Worm (Caenorhabditis elegans) whole organism, mixed stage, embryonic: ENCODE results near the gene wht-6.

Source experiments
- M03D4.4 ChIP-seq: sonication (generic microtip); optimal IDR thresholded peaks from 2 replicates; lab custom pipeline; 2017; ENCODE audit warnings: mild to moderate bottlenecking, missing genetic modification characterization, missing compliant biosample characterization
- bed-3 ChIP-seq: fragments of 200-800 bp; sonication (Bioruptor generic); optimal IDR thresholded peaks from 3 replicates; lab custom pipeline; 2018; ENCODE audit warnings: mild to moderate bottlenecking, missing genetic modification characterization, moderate library complexity, missing compliant biosample characterization
- blmp-1 ChIP-seq: fragments of 150-350 bp; optimal IDR thresholded peaks from 2 replicates; lab custom pipeline; 2014; ENCODE audit warnings: missing biosample characterization, missing genetic modification characterization
- ceh-39 ChIP-seq: fragments of 150-350 bp; optimal IDR thresholded peaks from 2 replicates; lab custom pipeline; 2014; ENCODE audit warnings: missing biosample characterization, missing genetic modification characterization
- ceh-43 ChIP-seq: fragments of 200-800 bp; sonication (Bioruptor generic); optimal IDR thresholded peaks from 2 replicates; lab custom pipeline; 2018; ENCODE audit warnings: mild to moderate bottlenecking, missing genetic modification characterization, moderate library complexity, missing compliant biosample characterization
- ceh-83 ChIP-seq: fragments of 200-800 bp; sonication (Bioruptor generic); optimal IDR thresholded peaks from 2 replicates; lab custom pipeline; 2018; ENCODE audit warnings: mild to moderate bottlenecking, missing genetic modification characterization, missing compliant biosample characterization
- ces-1 ChIP-seq: fragments of 150-350 bp; optimal IDR thresholded peaks from 2 replicates; lab custom pipeline; 2014; ENCODE audit warnings: missing biosample characterization, missing genetic modification reagents, missing genetic modification characterization
- cnd-1 ChIP-seq: fragments of 200-800 bp; sonication (Bioruptor generic); optimal IDR thresholded peaks from 2 replicates; lab custom pipeline; 2018; ENCODE audit warnings: mild to moderate bottlenecking, missing genetic modification characterization, missing compliant biosample characterization
- drap-1 ChIP-seq: fragments of 200-800 bp; sonication (Bioruptor generic); optimal IDR thresholded peaks from 3 replicates; lab custom pipeline; 2018; ENCODE audit warnings: mild to moderate bottlenecking, missing genetic modification characterization, missing compliant biosample characterization
- elt-1 ChIP-seq: sonication (generic microtip); optimal IDR thresholded peaks from 2 replicates; lab custom pipeline; 2017; ENCODE audit warnings: missing genetic modification characterization, mild to moderate bottlenecking, missing compliant biosample characterization, antibody characterized with exemption, moderate library complexity, borderline replicate concordance; ENCODE audit not compliant: insufficient read depth
- elt-3 ChIP-seq: fragments of 150-350 bp; optimal IDR thresholded peaks from 2 replicates; lab custom pipeline; 2014; ENCODE audit warnings: missing biosample characterization, missing genetic modification characterization
- flh-1 ChIP-seq: fragments of 200-800 bp; sonication (Bioruptor generic); optimal IDR thresholded peaks from 2 replicates; lab custom pipeline; 2018; ENCODE audit warnings: mild to moderate bottlenecking, missing genetic modification characterization, moderate library complexity, missing compliant biosample characterization
- ham-2 ChIP-seq: fragments of 200-800 bp; sonication (Bioruptor generic); optimal IDR thresholded peaks from 2 replicates; lab custom pipeline; 2018; ENCODE audit warnings: mild to moderate bottlenecking, missing genetic modification characterization, missing compliant biosample characterization
- hlh-1 ChIP-seq: fragments of 150-350 bp; optimal IDR thresholded peaks from 2 replicates; lab custom pipeline; 2014; ENCODE audit warnings: missing biosample characterization, missing genetic modification reagents, missing genetic modification characterization
- lin-13 ChIP-seq: fragments of 150-350 bp; optimal IDR thresholded peaks from 2 replicates; lab custom pipeline; 2014; ENCODE audit warnings: missing biosample characterization, missing genetic modification characterization
- lin-32 ChIP-seq: fragments of 200-800 bp; sonication (Bioruptor generic); optimal IDR thresholded peaks from 2 replicates; lab custom pipeline; 2018; ENCODE audit warnings: mild to moderate bottlenecking, missing genetic modification characterization, missing compliant biosample characterization
- lsy-2 ChIP-seq: fragments of 150-350 bp; optimal IDR thresholded peaks from 2 replicates; lab custom pipeline; 2014; ENCODE audit warnings: missing biosample characterization, missing genetic modification characterization
- mab-5 ChIP-seq: fragments of 150-350 bp; optimal IDR thresholded peaks from 2 replicates; lab custom pipeline; 2014; ENCODE audit warnings: missing biosample characterization, missing genetic modification characterization
- mep-1 ChIP-seq: fragments of 150-350 bp; optimal IDR thresholded peaks from 2 replicates; lab custom pipeline; 2017; ENCODE audit warnings: missing biosample characterization, missing genetic modification reagents, missing genetic modification characterization, inconsistent platforms
- mls-2 ChIP-seq: sonication (generic microtip); optimal IDR thresholded peaks from 2 replicates; lab custom pipeline; 2016; ENCODE audit warnings: mild to moderate bottlenecking, missing genetic modification characterization, moderate library complexity, missing compliant biosample characterization
- nhr-12 ChIP-seq: fragments of 150-350 bp; optimal IDR thresholded peaks from 2 replicates; lab custom pipeline; 2014; ENCODE audit warnings: missing biosample characterization, missing genetic modification characterization
- nhr-2 ChIP-seq: fragments of 150-350 bp; optimal IDR thresholded peaks from 2 replicates; lab custom pipeline; 2014; ENCODE audit warnings: missing biosample characterization, missing genetic modification characterization
- nhr-237 ChIP-seq: fragments of 150-350 bp; optimal IDR thresholded peaks from 2 replicates; lab custom pipeline; 2014; ENCODE audit warnings: missing biosample characterization, missing genetic modification characterization
- nhr-28 ChIP-seq: fragments of 150-350 bp; optimal IDR thresholded peaks from 2 replicates; lab custom pipeline; 2014; ENCODE audit warnings: missing biosample characterization, missing genetic modification characterization
- pha-4 ChIP-seq: fragments of 150-350 bp; optimal IDR thresholded peaks from 2 replicates; lab custom pipeline; 2018; ENCODE audit warnings: missing biosample characterization, missing genetic modification reagents, missing genetic modification characterization
- sem-2 ChIP-seq: fragments of 200-800 bp; sonication (Bioruptor generic); optimal IDR thresholded peaks from 2 replicates; lab custom pipeline; 2018; ENCODE audit warnings: mild to moderate bottlenecking, missing genetic modification characterization, missing compliant biosample characterization
- snpc-4 ChIP-seq: fragments of 150-350 bp; optimal IDR thresholded peaks from 2 replicates; lab custom pipeline; 2014; ENCODE audit warnings: missing biosample characterization, missing genetic modification characterization
- sptf-1 ChIP-seq: sonication (generic microtip); optimal IDR thresholded peaks from 2 replicates; lab custom pipeline; 2017; ENCODE audit warnings: mild to moderate bottlenecking, missing genetic modification characterization, moderate library complexity, missing compliant biosample characterization
- tbx-8 ChIP-seq: fragments of 200-800 bp; sonication (Bioruptor generic); optimal IDR thresholded peaks from 2 replicates; lab custom pipeline; 2018; ENCODE audit warnings: mild to moderate bottlenecking, missing genetic modification characterization, moderate library complexity, missing compliant biosample characterization
- unc-120 ChIP-seq: sonication (generic microtip); optimal IDR thresholded peaks from 2 replicates; lab custom pipeline; 2017; ENCODE audit warnings: missing genetic modification characterization, missing compliant biosample characterization; ENCODE audit not compliant: poor library complexity, severe bottlenecking
- unc-39 ChIP-seq: fragments of 150-350 bp; optimal IDR thresholded peaks from 2 replicates; lab custom pipeline; 2014; ENCODE audit warnings: missing biosample characterization, missing genetic modification characterization
- unc-62 ChIP-seq: fragments of 150-350 bp; optimal IDR thresholded peaks from 2 replicates; lab custom pipeline; 2014; ENCODE audit warnings: missing biosample characterization, missing genetic modification reagents, missing genetic modification characterization
- zip-8 ChIP-seq: fragments of 150-350 bp; optimal IDR thresholded peaks from 2 replicates; lab custom pipeline; 2014; ENCODE audit warnings: missing biosample characterization, missing genetic modification characterization
- ztf-11 ChIP-seq: fragments of 150-350 bp; optimal IDR thresholded peaks from 2 replicates; lab custom pipeline; 2014; ENCODE audit warnings: missing biosample characterization, missing genetic modification characterization

The wht-6 gene

DNA sequence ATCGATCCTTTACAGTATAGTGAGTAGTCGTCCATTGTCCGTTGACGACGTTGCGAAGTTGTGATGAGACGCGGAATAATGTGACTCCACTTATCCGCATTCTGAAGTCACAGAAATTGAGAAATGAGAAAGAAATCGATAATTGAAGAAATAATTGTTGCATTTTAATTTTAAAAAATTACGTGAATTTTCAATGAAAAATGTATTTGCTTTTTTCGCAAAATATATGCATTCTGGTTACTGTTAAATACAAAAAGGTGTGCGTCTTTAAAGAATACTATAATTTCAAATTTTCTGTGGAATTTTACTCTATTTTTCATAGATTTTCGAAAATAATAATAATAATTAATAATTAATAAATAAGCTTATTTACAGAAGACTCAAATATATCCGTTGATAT lies 24.7 kb upstream of the wht-6 start, which contains the start of gene let-721:
Gene let-721, minus strand, starts transcription at position 101 of the 400 bp plus-strand sequence.
- TF ChIP-seq nhr-28, result no peak
- TF ChIP-seq elt-3 (tag; lab: Kevin White, UChicago), result no peak
- no peak for TF ChIP-seq ceh-39 (tag; lab: Kevin White, UChicago)
- TF ChIP-seq, all 35 proteins: peak for 0

DNA sequence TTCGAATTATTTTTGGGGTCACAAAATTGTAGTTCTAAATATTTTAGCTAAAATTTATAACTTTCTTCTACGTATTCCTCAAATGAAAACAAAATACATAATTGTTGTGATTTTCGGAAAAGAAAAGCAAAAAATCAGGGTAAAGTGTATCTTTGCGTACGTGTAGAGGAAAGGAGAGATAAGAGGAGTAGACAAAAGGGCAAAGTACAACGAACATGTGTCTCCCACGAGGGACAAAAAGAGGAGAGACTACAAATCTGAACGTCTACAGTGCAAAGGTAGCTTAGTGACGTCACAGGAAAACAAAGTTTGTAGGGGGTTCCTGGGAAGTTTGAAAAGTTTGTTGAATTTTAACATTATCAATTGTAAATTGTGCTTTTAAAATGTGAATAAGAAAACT lies 24.0 kb upstream of the wht-6 start:
- TF ChIP-seq zip-8 (tag; lab: Kevin White, UChicago) (peak; percentile 27), lsy-2 (no peak), hlh-1 (tag; lab: Kevin White, UChicago) (peak; percentile 75), nhr-237 (tag; lab: Kevin White, UChicago) (peak; percentile 10)

DNA sequence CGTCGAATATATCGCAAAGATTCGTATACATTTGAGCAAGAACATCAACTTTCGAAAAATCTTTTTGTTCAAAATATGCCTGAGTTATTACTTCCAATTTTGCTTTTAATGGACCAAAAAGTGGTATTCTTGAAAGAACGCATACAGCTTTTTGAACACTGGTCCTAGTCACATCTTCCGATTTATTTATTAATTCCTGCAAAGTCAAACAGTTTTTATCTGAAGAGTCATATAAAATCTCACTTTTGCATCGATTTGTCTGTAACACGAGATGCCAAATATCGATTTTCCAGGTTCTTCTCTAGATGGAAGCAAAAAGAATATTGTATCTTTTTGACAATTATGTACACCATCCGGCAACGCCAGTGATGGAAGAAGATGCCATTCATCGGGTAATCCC lies 21.7 kb upstream of the wht-6 start:
- TF ChIP-seq ceh-43 (GFP tag; lab: Kevin White, UChicago) (no peak), sptf-1 (tag; lab: Kevin White, UChicago) (no peak)

DNA sequence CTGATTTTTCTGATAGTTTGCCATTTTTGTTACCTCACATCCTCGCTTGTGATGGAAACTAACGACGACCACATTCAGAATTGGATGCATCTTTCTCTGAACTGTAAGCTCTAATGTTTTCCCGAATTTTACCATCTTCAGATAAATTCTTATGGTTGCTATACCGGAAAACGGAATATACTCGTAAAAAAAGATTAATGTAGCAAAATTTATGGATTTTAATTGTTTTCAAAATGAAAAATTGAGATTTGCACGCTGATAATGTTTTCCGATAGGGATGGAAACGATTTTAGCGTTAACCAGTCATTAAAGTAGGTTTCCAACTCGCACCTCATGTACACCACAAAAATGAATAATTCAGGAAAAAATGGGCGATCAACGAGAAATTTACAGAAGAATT lies 21.0 kb upstream of the wht-6 start, which contains the start of gene T26A5.6:
Gene T26A5.6, minus strand, starts transcription at position 101 of the 400 bp plus-strand sequence.
- no peak for TF ChIP-seq ceh-39 (tag; lab: Kevin White, UChicago)
- no peak for TF ChIP-seq unc-62 (GFP tag; lab: Kevin White, UChicago)
- no peak for TF ChIP-seq mep-1
- TF ChIP-seq drap-1, result no peak
- TF ChIP-seq tbx-8, result no peak
- no peak for TF ChIP-seq lin-32 (GFP tag; lab: Kevin White, UChicago)
- no peak for TF ChIP-seq lsy-2
- TF ChIP-seq elt-3 (tag; lab: Kevin White, UChicago), result no peak
- no peak for TF ChIP-seq ham-2 (GFP tag; lab: Kevin White, UChicago)
- TF ChIP-seq lin-13 (tag; lab: Kevin White, UChicago), result no peak
- no peak for TF ChIP-seq sptf-1 (tag; lab: Kevin White, UChicago)
- TF ChIP-seq M03D4.4 (tag; lab: Kevin White, UChicago), result no peak
- TF ChIP-seq blmp-1 (tag; lab: Kevin White, UChicago), result no peak
- no peak for TF ChIP-seq bed-3
- no peak for TF ChIP-seq nhr-237 (tag; lab: Kevin White, UChicago)
- TF ChIP-seq nhr-2 (tag; lab: Kevin White, UChicago), result no peak
- TF ChIP-seq snpc-4 (tag; lab: Kevin White, UChicago), result no peak
- TF ChIP-seq ceh-43 (GFP tag; lab: Kevin White, UChicago), result no peak

DNA sequence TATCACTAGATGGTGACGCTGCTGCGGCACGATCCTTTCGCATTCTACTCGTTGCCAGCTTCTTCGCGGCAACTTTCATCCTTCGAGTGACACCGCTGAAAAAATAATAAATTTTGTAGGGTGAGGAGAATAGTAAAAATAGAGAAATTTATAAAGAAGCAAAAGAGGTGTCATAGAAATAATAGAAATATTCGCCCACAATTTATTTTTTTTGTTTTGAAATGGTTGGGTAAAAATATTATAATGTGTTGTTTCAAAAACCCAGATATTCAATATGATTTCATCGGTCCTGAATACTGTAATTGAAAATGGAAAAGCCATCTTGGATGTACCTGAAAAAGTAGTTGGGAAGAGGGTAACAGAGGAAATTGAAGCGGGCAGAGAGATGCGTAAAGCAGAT lies 19.3 kb upstream of the wht-6 start, which contains the start of gene set-1:
Gene set-1, minus strand, starts transcription at position 101 of the 400 bp plus-strand sequence.
- TF ChIP-seq elt-1 (tag; lab: Kevin White, UChicago) (no peak), flh-1 (no peak), ceh-39 (tag; lab: Kevin White, UChicago) (no peak), ham-2 (GFP tag; lab: Kevin White, UChicago) (no peak), ztf-11 (no peak), M03D4.4 (tag; lab: Kevin White, UChicago) (no peak), ceh-43 (GFP tag; lab: Kevin White, UChicago) (no peak), unc-39 (tag; lab: Kevin White, UChicago) (no peak), sem-2 (no peak), lsy-2 (no peak)

DNA sequence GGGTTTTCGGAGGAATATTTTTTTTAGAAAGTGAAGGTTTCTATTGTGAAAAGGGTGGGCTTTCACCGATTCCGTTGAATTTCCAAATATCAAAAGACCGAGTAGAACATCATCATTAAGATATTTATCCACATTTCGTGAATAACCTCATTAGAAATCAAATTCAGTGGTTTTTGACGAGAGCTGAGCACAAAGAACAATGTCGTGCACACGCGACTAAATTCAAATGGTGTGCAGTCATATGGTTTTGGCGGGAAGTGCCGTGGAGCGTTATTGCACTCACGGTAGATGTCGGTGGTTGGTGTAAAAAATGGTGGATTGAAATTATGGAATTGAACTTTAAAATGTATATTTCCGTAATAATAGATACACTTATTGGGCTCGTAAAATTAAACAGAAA lies 18.9 kb upstream of the wht-6 start:
- peak; percentile 24 for TF ChIP-seq lsy-2
- peak; percentile 63 for TF ChIP-seq hlh-1 (tag; lab: Kevin White, UChicago)
- no peak for TF ChIP-seq elt-3 (tag; lab: Kevin White, UChicago)
- TF ChIP-seq bed-3, result no peak
- TF ChIP-seq snpc-4 (tag; lab: Kevin White, UChicago), result no peak
- TF ChIP-seq drap-1, result no peak
- peak; percentile 65 for TF ChIP-seq mep-1
- TF ChIP-seq lin-13 (tag; lab: Kevin White, UChicago), result peak; percentile 17
- TF ChIP-seq mab-5 (tag; lab: Kevin White, UChicago), result no peak
- no peak for TF ChIP-seq ham-2 (GFP tag; lab: Kevin White, UChicago)
- TF ChIP-seq ceh-39 (tag; lab: Kevin White, UChicago), result peak; percentile 47

DNA sequence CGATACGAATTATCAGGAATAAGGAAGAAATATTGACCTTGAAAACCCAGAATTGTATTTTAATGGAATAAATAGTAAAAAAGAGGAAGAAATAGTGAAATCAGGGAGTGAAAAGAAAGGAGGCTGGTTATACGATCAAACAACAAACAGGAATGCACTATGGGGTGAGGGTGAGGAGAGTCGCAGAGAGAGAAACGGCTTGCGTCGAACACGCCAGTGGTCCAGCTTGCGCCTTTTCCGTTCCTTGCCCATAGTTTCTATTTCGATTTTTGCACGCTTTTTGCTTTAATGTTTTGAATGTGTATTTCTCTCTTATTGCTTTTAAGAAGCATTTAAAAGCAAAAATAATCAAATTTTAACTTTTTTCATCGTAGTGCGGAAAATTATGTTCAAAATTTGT lies 17.9 kb upstream of the wht-6 start:
- TF ChIP-seq elt-3 (tag; lab: Kevin White, UChicago), result no peak
- TF ChIP-seq ham-2 (GFP tag; lab: Kevin White, UChicago), result peak; percentile 75
- TF ChIP-seq ceh-39 (tag; lab: Kevin White, UChicago), result no peak
- TF ChIP-seq ceh-43 (GFP tag; lab: Kevin White, UChicago), result peak; percentile 7
- TF ChIP-seq elt-1 (tag; lab: Kevin White, UChicago), result peak; percentile 35
- TF ChIP-seq drap-1, result peak; percentile 63
- peak; percentile 75 for TF ChIP-seq pha-4 (tag; lab: Kevin White, UChicago)
- TF ChIP-seq mab-5 (tag; lab: Kevin White, UChicago), result no peak
- no peak for TF ChIP-seq snpc-4 (tag; lab: Kevin White, UChicago)
- peak; percentile 37 for TF ChIP-seq hlh-1 (tag; lab: Kevin White, UChicago)
- no peak for TF ChIP-seq nhr-12 (tag; lab: Kevin White, UChicago)
- TF ChIP-seq cnd-1 (tag; lab: Kevin White, UChicago), result peak; percentile 72
- TF ChIP-seq zip-8 (tag; lab: Kevin White, UChicago), result no peak
- peak; percentile 89 for TF ChIP-seq mep-1
- TF ChIP-seq ztf-11, result peak; percentile 41
- TF ChIP-seq sptf-1 (tag; lab: Kevin White, UChicago), result peak; percentile 86
- TF ChIP-seq ceh-83 (GFP tag; lab: Kevin White, UChicago), result peak; percentile 51
- no peak for TF ChIP-seq unc-62 (GFP tag; lab: Kevin White, UChicago)
- peak; percentile 6 for TF ChIP-seq flh-1
- TF ChIP-seq lin-13 (tag; lab: Kevin White, UChicago), result peak; percentile 83
- peak; percentile 25 for TF ChIP-seq ces-1 (GFP tag; lab: Kevin White, UChicago)
- peak; percentile 81 for TF ChIP-seq mls-2
- peak; percentile 67 for TF ChIP-seq unc-120
